Worm (Caenorhabditis elegans) whole organism, L4/young adult: ENCODE results near the gene tomm-70.

ENCODE experiments used
- W03F9.2 ChIP-seq: fragments of 150-350 bp; optimal IDR thresholded peaks from 2 replicates; lab custom pipeline; 2014; ENCODE audit warnings: missing biosample characterization, missing genetic modification characterization
- dao-5 ChIP-seq: sonication (generic microtip); optimal IDR thresholded peaks from 2 replicates; lab custom pipeline; 2016; ENCODE audit warnings: missing genotype, missing genetic modification characterization, moderate library complexity, missing compliant biosample characterization
- him-1 ChIP-seq: sonication (generic microtip); optimal IDR thresholded peaks from 2 replicates; lab custom pipeline; 2016; ENCODE audit warnings: missing genotype, missing genetic modification reagents, missing genetic modification characterization, missing compliant biosample characterization

- TF ChIP-seq W03F9.2 = no peak
- no peak for TF ChIP-seq dao-5
- TF ChIP-seq him-1 (tag; lab: Kevin White, UChicago) = no peak
Measured at ce11 chrIII:8742584-8742983, 12.0 kb downstream of the tomm-70 start.
